Worm (Caenorhabditis elegans) whole organism, L2 larva: ENCODE data around the gene F47B8.2.

Experiments used
- F13H6.1 ChIP-seq: sonication (generic microtip); optimal IDR thresholded peaks from 2 replicates; lab custom pipeline; 2016; ENCODE audit warnings: missing genetic modification characterization, missing compliant biosample characterization
- R02D3.7 ChIP-seq: fragments of 150-350 bp; optimal IDR thresholded peaks from 2 replicates; lab custom pipeline; 2014; ENCODE audit warnings: missing biosample characterization, missing genetic modification characterization
- Y55F3AM.14 ChIP-seq: fragments of 200-800 bp; sonication (Bioruptor generic); optimal IDR thresholded peaks from 2 replicates; lab custom pipeline; 2018; ENCODE audit warnings: mild to moderate bottlenecking, missing genetic modification characterization, missing compliant biosample characterization
- ZK546.5 ChIP-seq: sonication (generic microtip); optimal IDR thresholded peaks from 2 replicates; lab custom pipeline; 2017; ENCODE audit warnings: missing biosample characterization, missing genetic modification characterization
- alr-1 ChIP-seq: fragments of 150-350 bp; optimal IDR thresholded peaks from 2 replicates; lab custom pipeline; 2014; ENCODE audit warnings: missing biosample characterization, missing genetic modification characterization
- aly-2 ChIP-seq: fragments of 150-350 bp; optimal IDR thresholded peaks from 2 replicates; lab custom pipeline; 2014; ENCODE audit warnings: missing biosample characterization, missing genetic modification characterization
- ama-1 ChIP-seq: fragments of 150-350 bp; optimal IDR thresholded peaks from 2 replicates; lab custom pipeline; 2018; ENCODE audit warnings: inconsistent platforms
- blmp-1 ChIP-seq: sonication (generic microtip); optimal IDR thresholded peaks from 2 replicates; lab custom pipeline; 2017; ENCODE audit warnings: missing genetic modification characterization, mild to moderate bottlenecking, missing compliant biosample characterization, antibody characterized with exemption, moderate library complexity; ENCODE audit not compliant: insufficient read depth
- ceh-16 ChIP-seq: fragments of 150-350 bp; optimal IDR thresholded peaks from 2 replicates; lab custom pipeline; 2014; ENCODE audit warnings: missing biosample characterization, missing genetic modification characterization
- ceh-82 ChIP-seq: fragments of 150-350 bp; optimal IDR thresholded peaks from 2 replicates; lab custom pipeline; 2014; ENCODE audit warnings: missing biosample characterization, missing genetic modification characterization
- dmd-4 ChIP-seq: sonication (generic microtip); optimal IDR thresholded peaks from 2 replicates; lab custom pipeline; 2017; ENCODE audit warnings: missing biosample characterization, missing genetic modification characterization
- egl-27 ChIP-seq: sonication (generic microtip); optimal IDR thresholded peaks from 3 replicates; lab custom pipeline; 2017; ENCODE audit warnings: missing biosample characterization, missing genetic modification reagents, missing genetic modification characterization
- elt-1 ChIP-seq: fragments of 150-350 bp; optimal IDR thresholded peaks from 2 replicates; lab custom pipeline; 2014; ENCODE audit warnings: missing biosample characterization, missing genetic modification characterization
- elt-3 ChIP-seq: sonication (generic microtip); optimal IDR thresholded peaks from 2 replicates; lab custom pipeline; 2017; ENCODE audit warnings: missing biosample characterization, missing genetic modification characterization
- fos-1 ChIP-seq: fragments of 150-350 bp; optimal IDR thresholded peaks from 2 replicates; lab custom pipeline; 2014; ENCODE audit warnings: missing biosample characterization, missing genetic modification characterization
- gmeb-1 ChIP-seq: fragments of 150-350 bp; optimal IDR thresholded peaks from 2 replicates; lab custom pipeline; 2014; ENCODE audit warnings: missing biosample characterization, missing genetic modification characterization
- lin-13 ChIP-seq: fragments of 150-350 bp; optimal IDR thresholded peaks from 2 replicates; lab custom pipeline; 2014; ENCODE audit warnings: missing biosample characterization, missing genetic modification reagents, missing genetic modification characterization
- lsy-2 ChIP-seq, 2 experiments: fragments of 150-350 bp in 1 of 2; sonication (generic microtip) in 1 of 2; optimal IDR thresholded peaks; 2 replicates each; lab custom pipeline; 2014 to 2017; ENCODE audit warnings: missing biosample characterization in 2 of 2, missing genetic modification characterization in 2 of 2
- mab-5 ChIP-seq: fragments of 150-350 bp; optimal IDR thresholded peaks from 2 replicates; lab custom pipeline; 2014; ENCODE audit warnings: missing biosample characterization, missing genetic modification characterization
- mbf-1 ChIP-seq: sonication (generic microtip); optimal IDR thresholded peaks from 2 replicates; lab custom pipeline; 2017; ENCODE audit warnings: missing biosample characterization, missing genetic modification characterization
- nhr-11 ChIP-seq: fragments of 150-350 bp; optimal IDR thresholded peaks from 2 replicates; lab custom pipeline; 2014; ENCODE audit warnings: missing biosample characterization, missing genetic modification characterization
- nhr-12 ChIP-seq: fragments of 150-350 bp; optimal IDR thresholded peaks from 2 replicates; lab custom pipeline; 2014; ENCODE audit warnings: missing biosample characterization, missing genetic modification characterization
- nhr-129 ChIP-seq: fragments of 150-350 bp; optimal IDR thresholded peaks from 2 replicates; lab custom pipeline; 2014; ENCODE audit warnings: missing biosample characterization, missing genetic modification characterization
- nhr-21 ChIP-seq: fragments of 150-350 bp; optimal IDR thresholded peaks from 2 replicates; lab custom pipeline; 2014; ENCODE audit warnings: missing biosample characterization, missing genetic modification characterization
- nhr-23 ChIP-seq: fragments of 150-350 bp; optimal IDR thresholded peaks from 2 replicates; lab custom pipeline; 2014; ENCODE audit warnings: missing biosample characterization, missing genetic modification reagents, missing genetic modification characterization
- nhr-237 ChIP-seq: fragments of 150-350 bp; optimal IDR thresholded peaks from 2 replicates; lab custom pipeline; 2014; ENCODE audit warnings: missing biosample characterization, missing genetic modification characterization
- nhr-25 ChIP-seq: fragments of 150-350 bp; sonication (generic microtip); optimal IDR thresholded peaks from 3 replicates; lab custom pipeline; 2014; ENCODE audit warnings: missing biosample characterization, missing genetic modification characterization
- nhr-77 ChIP-seq: fragments of 150-350 bp; optimal IDR thresholded peaks from 2 replicates; lab custom pipeline; 2014; ENCODE audit warnings: missing biosample characterization, missing genetic modification characterization
- skn-1 ChIP-seq: sonication (generic microtip); optimal IDR thresholded peaks from 2 replicates; lab custom pipeline; 2017; ENCODE audit warnings: missing biosample characterization, missing genetic modification characterization
- snpc-4 ChIP-seq: fragments of 150-350 bp; optimal IDR thresholded peaks from 2 replicates; lab custom pipeline; 2014; ENCODE audit warnings: missing biosample characterization, missing genetic modification characterization
- unc-39 ChIP-seq: fragments of 150-350 bp; optimal IDR thresholded peaks from 2 replicates; lab custom pipeline; 2014; ENCODE audit warnings: missing biosample characterization, missing genetic modification characterization
- unc-62 ChIP-seq: fragments of 150-350 bp; optimal IDR thresholded peaks from 2 replicates; lab custom pipeline; 2014; ENCODE audit warnings: missing biosample characterization, missing genetic modification reagents, missing genetic modification characterization
- zag-1 ChIP-seq: fragments of 150-350 bp; optimal IDR thresholded peaks from 2 replicates; lab custom pipeline; 2014; ENCODE audit warnings: missing biosample characterization, missing genetic modification characterization
- ztf-1 ChIP-seq: fragments of 200-800 bp; sonication (Bioruptor generic); conservative IDR thresholded peaks from 2 replicates; pipeline ENCODE4 v1.3.6; 2022; ENCODE audit warnings: missing genetic modification characterization, missing compliant biosample characterization

F47B8.2 gene

ce11 chrV:14341672-14342071 lies 25.2 kb upstream of the F47B8.2 start, which contains the start of gene F47B8.10:
F47B8.10 (plus strand) TSS chrV:14341972.
- TF ChIP-seq fos-1 = no peak
- no peak for TF ChIP-seq alr-1 (tag; lab: Kevin White, UChicago)
- no peak for TF ChIP-seq mbf-1
- no peak for TF ChIP-seq nhr-77 (tag; lab: Kevin White, UChicago)
- no peak for TF ChIP-seq nhr-11 (tag; lab: Kevin White, UChicago)
- TF ChIP-seq blmp-1 (tag; lab: Kevin White, UChicago) = no peak
- no peak for TF ChIP-seq ama-1
- TF ChIP-seq ZK546.5 (tag; lab: Kevin White, UChicago) = no peak
- no peak for TF ChIP-seq lsy-2 (tag; optimal IDR thresholded peaks at IDR 0.05; lab: Kevin White, UChicago)
- TF ChIP-seq nhr-12 (tag; lab: Kevin White, UChicago) = no peak
- TF ChIP-seq nhr-25 (tag; lab: Kevin White, UChicago) = no peak
- TF ChIP-seq nhr-129 (tag; lab: Kevin White, UChicago) = no peak

ce11 chrV:14336655-14337054 lies 20.2 kb upstream of the F47B8.2 start, which contains the start of gene srm-6:
srm-6 (plus strand) TSS chrV:14336955.
- no peak for TF ChIP-seq mab-5 (tag; lab: Kevin White, UChicago)
- TF ChIP-seq, all 48 proteins: peak for 0

ce11 chrV:14334901-14335300 lies 18.5 kb upstream of the F47B8.2 start, which contains the start of gene srm-5:
srm-5 (plus strand) TSS chrV:14335201.
- TF ChIP-seq ztf-1 (no peak), unc-62 (no peak), aly-2 (tag; lab: Kevin White, UChicago) (no peak), skn-1 (no peak), nhr-77 (tag; lab: Kevin White, UChicago) (no peak), nhr-23 (tag; lab: Kevin White, UChicago) (no peak), R02D3.7 (tag; lab: Kevin White, UChicago) (no peak), ceh-16 (tag; lab: Kevin White, UChicago) (no peak), lin-13 (GFP tag; lab: Kevin White, UChicago) (no peak), egl-27 (tag; lab: Kevin White, UChicago) (no peak), elt-3 (tag; lab: Kevin White, UChicago) (no peak), F13H6.1 (tag; lab: Kevin White, UChicago) (no peak), elt-1 (tag; lab: Kevin White, UChicago) (no peak), alr-1 (tag; lab: Kevin White, UChicago) (no peak), ZK546.5 (tag; lab: Kevin White, UChicago) (no peak), nhr-21 (no peak), mab-5 (tag; lab: Kevin White, UChicago) (no peak)
- TF ChIP-seq, all 48 proteins: peak for 0

- no peak for TF ChIP-seq unc-39 (tag; lab: Kevin White, UChicago)
- TF ChIP-seq nhr-12 (tag; lab: Kevin White, UChicago) = no peak
- TF ChIP-seq nhr-21 = no peak
- no peak for TF ChIP-seq dmd-4
- TF ChIP-seq gmeb-1 (tag; lab: Kevin White, UChicago) = no peak
- TF ChIP-seq skn-1 = no peak
- TF ChIP-seq nhr-237 (tag; lab: Kevin White, UChicago) = no peak
- no peak for TF ChIP-seq mbf-1
- no peak for TF ChIP-seq nhr-23 (tag; lab: Kevin White, UChicago)
- TF ChIP-seq egl-27 (tag; lab: Kevin White, UChicago) = no peak
- TF ChIP-seq nhr-77 (tag; lab: Kevin White, UChicago) = no peak
- TF ChIP-seq Y55F3AM.14 (GFP tag; lab: Kevin White, UChicago) = no peak
These were observed 16.7 kb upstream of the F47B8.2 start, which contains the start of gene srm-4 for ce11 chrV:14333116-14333515. srm-4 (plus strand) TSS chrV:14333416.

- TF ChIP-seq nhr-25 (tag; lab: Kevin White, UChicago) = peak; percentile 30
- TF ChIP-seq snpc-4 (tag; lab: Kevin White, UChicago) = no peak
- TF ChIP-seq zag-1 (tag; lab: Kevin White, UChicago) = no peak
- TF ChIP-seq nhr-11 (tag; lab: Kevin White, UChicago) = no peak
These were observed 15.1 kb upstream of the F47B8.2 start, which contains the start of gene F47B8.8 for ce11 chrV:14331477-14331876. F47B8.8 (plus strand) TSS chrV:14331733.

ce11 chrV:14328806-14329205 lies 12.4 kb upstream of the F47B8.2 start, which contains the start of gene pepm-1:
pepm-1 (plus strand) TSS chrV:14329106.
- TF ChIP-seq ceh-82 (tag; lab: Kevin White, UChicago) (no peak), fos-1 (no peak), F13H6.1 (tag; lab: Kevin White, UChicago) (no peak)
- TF ChIP-seq, all 48 proteins: peak for 0
